Worm (Caenorhabditis elegans) whole organism, late embryonic: ENCODE results near the gene M163.22.
A peak's percentile ranks its signal among the peaks of the same experiment; 100 is the strongest.

Experiments
- C08G9.2 ChIP-seq: sonication (generic microtip); optimal IDR thresholded peaks from 2 replicates; lab custom pipeline; 2016; ENCODE audit warnings: mild to moderate bottlenecking, missing genetic modification characterization, moderate library complexity, missing compliant biosample characterization
- C38D4.7 ChIP-seq: fragments of 200-800 bp; sonication (Bioruptor generic); optimal IDR thresholded peaks from 2 replicates; lab custom pipeline; 2018; ENCODE audit warnings: mild to moderate bottlenecking, missing genetic modification characterization, moderate library complexity, missing compliant biosample characterization
- K02D7.2 ChIP-seq: sonication (generic microtip); optimal IDR thresholded peaks from 2 replicates; lab custom pipeline; 2017; ENCODE audit warnings: mild to moderate bottlenecking, missing genetic modification characterization, missing compliant biosample characterization
- ahr-1 ChIP-seq: sonication (generic microtip); optimal IDR thresholded peaks from 2 replicates; lab custom pipeline; 2016; ENCODE audit warnings: missing genetic modification characterization, missing compliant biosample characterization
- ceh-14 ChIP-seq: sonication (generic microtip); optimal IDR thresholded peaks from 2 replicates; lab custom pipeline; 2016; ENCODE audit warnings: missing genotype, missing genetic modification characterization, missing compliant biosample characterization
- ceh-18 ChIP-seq: sonication (generic microtip); optimal IDR thresholded peaks from 2 replicates; lab custom pipeline; 2016; ENCODE audit warnings: missing genetic modification characterization, missing compliant biosample characterization
- ceh-31 ChIP-seq: sonication (generic microtip); optimal IDR thresholded peaks from 2 replicates; lab custom pipeline; 2016; ENCODE audit warnings: missing genetic modification characterization, missing compliant biosample characterization
- ceh-34 ChIP-seq: sonication (generic microtip); optimal IDR thresholded peaks from 2 replicates; lab custom pipeline; 2016; ENCODE audit warnings: mild to moderate bottlenecking, missing genetic modification characterization, missing compliant biosample characterization
- ceh-48 ChIP-seq: sonication (generic microtip); optimal IDR thresholded peaks from 2 replicates; lab custom pipeline; 2016; ENCODE audit warnings: missing genetic modification characterization, inconsistent platforms, missing compliant biosample characterization
- dve-1 ChIP-seq: sonication (generic microtip); optimal IDR thresholded peaks from 2 replicates; lab custom pipeline; 2017; ENCODE audit warnings: antibody characterized with exemption, mild to moderate bottlenecking, missing genetic modification characterization, missing compliant biosample characterization
- elt-2 ChIP-seq: sonication (generic microtip); optimal IDR thresholded peaks from 2 replicates; lab custom pipeline; 2016; ENCODE audit warnings: missing genetic modification reagents, missing genetic modification characterization, missing compliant biosample characterization
- elt-4 ChIP-seq: sonication (generic microtip); optimal IDR thresholded peaks from 2 replicates; lab custom pipeline; 2016; ENCODE audit warnings: missing genetic modification characterization, missing compliant biosample characterization
- eyg-1 ChIP-seq: sonication (generic microtip); optimal IDR thresholded peaks from 2 replicates; lab custom pipeline; 2016; ENCODE audit warnings: missing genotype, missing genetic modification characterization, missing compliant biosample characterization
- fax-1 ChIP-seq: sonication (generic microtip); optimal IDR thresholded peaks from 2 replicates; lab custom pipeline; 2016; ENCODE audit warnings: missing genotype, missing genetic modification characterization, missing compliant biosample characterization
- fkh-6 ChIP-seq: sonication (generic microtip); optimal IDR thresholded peaks from 2 replicates; lab custom pipeline; 2016; ENCODE audit warnings: missing genetic modification characterization, missing compliant biosample characterization
- gmeb-2 ChIP-seq: sonication (generic microtip); optimal IDR thresholded peaks from 2 replicates; lab custom pipeline; 2016; ENCODE audit warnings: missing genetic modification characterization, inconsistent platforms, missing compliant biosample characterization
- hlh-15 ChIP-seq: sonication (generic microtip); optimal IDR thresholded peaks from 2 replicates; lab custom pipeline; 2016; ENCODE audit warnings: missing genetic modification characterization, missing compliant biosample characterization
- hlh-30 ChIP-seq: sonication (generic microtip); optimal IDR thresholded peaks from 2 replicates; lab custom pipeline; 2017; ENCODE audit warnings: antibody characterized with exemption, missing genetic modification characterization, missing compliant biosample characterization; ENCODE audit not compliant: insufficient read depth
- hlh-6 ChIP-seq: sonication (generic microtip); optimal IDR thresholded peaks from 2 replicates; lab custom pipeline; 2016; ENCODE audit warnings: missing genotype, missing genetic modification characterization, missing compliant biosample characterization
- lim-6 ChIP-seq: sonication (generic microtip); optimal IDR thresholded peaks from 2 replicates; lab custom pipeline; 2016; ENCODE audit warnings: missing genetic modification characterization, missing compliant biosample characterization
- lin-11 ChIP-seq: fragments of 200-800 bp; sonication (Bioruptor generic); optimal IDR thresholded peaks from 2 replicates; lab custom pipeline; 2018; ENCODE audit warnings: mild to moderate bottlenecking, missing genetic modification characterization, missing compliant biosample characterization
- madf-2 ChIP-seq: sonication (generic microtip); optimal IDR thresholded peaks from 2 replicates; lab custom pipeline; 2017; ENCODE audit warnings: missing genetic modification characterization, missing compliant biosample characterization
- nhr-11 ChIP-seq: fragments of 150-350 bp; optimal IDR thresholded peaks from 2 replicates; lab custom pipeline; 2014; ENCODE audit warnings: missing biosample characterization, missing genetic modification characterization
- nhr-232 ChIP-seq: sonication (generic microtip); optimal IDR thresholded peaks from 2 replicates; lab custom pipeline; 2016; ENCODE audit warnings: missing genetic modification characterization, missing compliant biosample characterization
- npax-4 ChIP-seq: sonication (generic microtip); optimal IDR thresholded peaks from 2 replicates; lab custom pipeline; 2016; ENCODE audit warnings: missing genetic modification characterization, missing compliant biosample characterization
- pag-3 ChIP-seq: sonication (generic microtip); optimal IDR thresholded peaks from 2 replicates; lab custom pipeline; 2016; ENCODE audit warnings: missing compliant biosample characterization, missing genetic modification characterization, borderline replicate concordance
- pat-9 ChIP-seq: fragments of 200-800 bp; sonication (Bioruptor generic); optimal IDR thresholded peaks from 2 replicates; lab custom pipeline; 2018; ENCODE audit warnings: mild to moderate bottlenecking, missing genetic modification characterization, moderate library complexity, missing compliant biosample characterization
- pha-4 ChIP-seq: fragments of 150-350 bp; optimal IDR thresholded peaks from 2 replicates; lab custom pipeline; 2018; ENCODE audit warnings: missing biosample characterization, missing genetic modification reagents, missing genetic modification characterization
- pqm-1 ChIP-seq: sonication (generic microtip); optimal IDR thresholded peaks from 2 replicates; lab custom pipeline; 2016; ENCODE audit warnings: missing genetic modification characterization, missing compliant biosample characterization
- pros-1 ChIP-seq: fragments of 150-350 bp; optimal IDR thresholded peaks from 2 replicates; lab custom pipeline; 2014; ENCODE audit warnings: missing biosample characterization, missing genetic modification reagents, missing genetic modification characterization
- ref-2 ChIP-seq: sonication (generic microtip); optimal IDR thresholded peaks from 2 replicates; lab custom pipeline; 2016; ENCODE audit warnings: missing genetic modification characterization, missing compliant biosample characterization
- rnt-1 ChIP-seq: sonication (generic microtip); optimal IDR thresholded peaks from 2 replicates; lab custom pipeline; 2016; ENCODE audit warnings: missing genetic modification characterization, missing compliant biosample characterization
- sdc-2 ChIP-seq: sonication (generic microtip); optimal IDR thresholded peaks from 2 replicates; lab custom pipeline; 2016; ENCODE audit warnings: missing genotype, missing genetic modification characterization, missing compliant biosample characterization
- syd-9 ChIP-seq: sonication (generic microtip); optimal IDR thresholded peaks from 2 replicates; lab custom pipeline; 2016; ENCODE audit warnings: mild to moderate bottlenecking, missing genetic modification characterization, moderate library complexity, missing compliant biosample characterization
- tbx-2 ChIP-seq: sonication (generic microtip); optimal IDR thresholded peaks from 2 replicates; lab custom pipeline; 2016; ENCODE audit warnings: missing genetic modification characterization, missing compliant biosample characterization
- tbx-7 ChIP-seq: sonication (generic microtip); optimal IDR thresholded peaks from 2 replicates; lab custom pipeline; 2016; ENCODE audit warnings: missing genotype, missing genetic modification characterization, missing compliant biosample characterization
- ttx-3 ChIP-seq: sonication (generic microtip); optimal IDR thresholded peaks from 2 replicates; lab custom pipeline; 2016; ENCODE audit warnings: missing genetic modification reagents, missing genetic modification characterization, missing compliant biosample characterization
- unc-42 ChIP-seq: sonication (generic microtip); optimal IDR thresholded peaks from 2 replicates; lab custom pipeline; 2016; ENCODE audit warnings: missing genotype, missing genetic modification characterization, missing compliant biosample characterization
- unc-86 ChIP-seq: sonication (generic microtip); optimal IDR thresholded peaks from 2 replicates; lab custom pipeline; 2016; ENCODE audit warnings: missing genetic modification characterization, missing compliant biosample characterization
- ztf-16 ChIP-seq: sonication (generic microtip); optimal IDR thresholded peaks from 2 replicates; lab custom pipeline; 2017; ENCODE audit warnings: missing genetic modification characterization, missing compliant biosample characterization

The M163.22 gene

ce11 chrX:14491103-14491502, 25.4 kb downstream of the M163.22 start (continued):
- TF ChIP-seq tbx-7 = no peak
- peak; percentile 3 for TF ChIP-seq unc-42 (tag; lab: Kevin White, UChicago)

ce11 chrX:14492441-14492840, 26.7 kb downstream of the M163.22 start:
- TF ChIP-seq nhr-11 (tag; lab: Kevin White, UChicago) (no peak), hlh-15 (tag; lab: Kevin White, UChicago) (no peak), ceh-18 (tag; lab: Kevin White, UChicago) (no peak), ceh-14 (tag; lab: Kevin White, UChicago) (no peak), elt-4 (tag; lab: Kevin White, UChicago) (no peak), lim-6 (no peak), ttx-3 (tag; lab: Kevin White, UChicago) (no peak), rnt-1 (tag; lab: Kevin White, UChicago) (no peak), hlh-30 (tag; lab: Kevin White, UChicago) (no peak), tbx-2 (no peak), madf-2 (tag; lab: Kevin White, UChicago) (no peak), C38D4.7 (GFP tag; lab: Kevin White, UChicago) (no peak), pag-3 (tag; lab: Kevin White, UChicago) (no peak), fkh-6 (tag; lab: Kevin White, UChicago) (no peak), fax-1 (no peak), pros-1 (tag; lab: Kevin White, UChicago) (no peak), unc-42 (tag; lab: Kevin White, UChicago) (no peak)

- TF ChIP-seq hlh-6 (tag; lab: Kevin White, UChicago) = no peak
- no peak for TF ChIP-seq pat-9 (tag; lab: Kevin White, UChicago)
- TF ChIP-seq npax-4 (tag; lab: Kevin White, UChicago) = no peak
- TF ChIP-seq ahr-1 (tag; lab: Kevin White, UChicago) = no peak
Observed at ce11 chrX:14495075-14495474, 29.4 kb downstream of the M163.22 start.

ce11 chrX:14495785-14496184, 30.1 kb downstream of the M163.22 start, which contains the start of gene ztf-14:
Gene ztf-14, plus strand, starts transcription at chrX:14496085.
- TF ChIP-seq pag-3 (tag; lab: Kevin White, UChicago) = no peak
- no peak for TF ChIP-seq ceh-48 (tag; lab: Kevin White, UChicago)
- no peak for TF ChIP-seq elt-4 (tag; lab: Kevin White, UChicago)
- TF ChIP-seq nhr-232 (tag; lab: Kevin White, UChicago) = no peak
- no peak for TF ChIP-seq pha-4
- TF ChIP-seq, all 69 proteins: peak for 0

- TF ChIP-seq C08G9.2 (tag; lab: Kevin White, UChicago) = no peak
- TF ChIP-seq tbx-7 = no peak
- no peak for TF ChIP-seq syd-9
- no peak for TF ChIP-seq ceh-34
- no peak for TF ChIP-seq pat-9 (tag; lab: Kevin White, UChicago)
- TF ChIP-seq elt-2 = peak; percentile 1
- TF ChIP-seq pqm-1 (tag; lab: Kevin White, UChicago) = no peak
- TF ChIP-seq, all 69 proteins: peak for 1
Observed at ce11 chrX:14496545-14496944, 30.9 kb downstream of the M163.22 start.

DNA sequence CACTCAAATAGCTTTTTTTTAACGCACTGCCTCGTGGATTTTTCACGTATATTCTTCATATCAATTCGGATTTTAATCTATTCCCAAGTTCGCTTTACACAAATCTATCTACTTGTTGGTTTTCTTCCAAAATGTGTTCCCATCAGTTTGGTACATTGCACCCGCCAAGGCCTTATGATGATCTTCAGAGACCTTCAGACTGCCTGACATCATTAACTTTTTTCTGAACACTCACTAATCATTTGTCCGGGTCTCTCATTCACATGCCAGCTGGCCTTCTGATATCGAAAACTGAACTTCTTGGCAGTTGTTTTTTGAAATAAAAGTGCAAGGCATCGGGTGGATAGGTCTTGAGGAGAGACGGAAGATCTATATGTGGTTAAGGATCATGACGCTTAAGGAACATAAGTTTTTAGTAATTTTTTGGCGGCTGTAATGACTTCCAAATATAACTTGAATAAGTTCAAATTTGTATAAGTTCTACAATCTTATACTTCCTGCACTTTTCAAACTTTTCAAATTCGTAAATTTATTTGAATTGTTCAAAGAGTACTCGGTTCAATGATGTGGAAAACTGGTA, 34.2 kb downstream of the M163.22 start:
- no peak for TF ChIP-seq lin-11 (tag; lab: Kevin White, UChicago)
- no peak for TF ChIP-seq ceh-14 (tag; lab: Kevin White, UChicago)
- no peak for TF ChIP-seq sdc-2 (tag; lab: Kevin White, UChicago)
- no peak for TF ChIP-seq ztf-16
- no peak for TF ChIP-seq fax-1
- TF ChIP-seq ref-2 = no peak
- no peak for TF ChIP-seq gmeb-2 (tag; lab: Kevin White, UChicago)
- TF ChIP-seq elt-2 = no peak
- TF ChIP-seq ceh-31 (tag; lab: Kevin White, UChicago) = no peak
- no peak for TF ChIP-seq pat-9 (tag; lab: Kevin White, UChicago)
- no peak for TF ChIP-seq K02D7.2 (tag; lab: Kevin White, UChicago)
- TF ChIP-seq dve-1 (tag; lab: Kevin White, UChicago) = no peak
- TF ChIP-seq C08G9.2 (tag; lab: Kevin White, UChicago) = no peak
- TF ChIP-seq unc-86 (tag; lab: Kevin White, UChicago) = no peak
- TF ChIP-seq hlh-6 (tag; lab: Kevin White, UChicago) = no peak
- TF ChIP-seq eyg-1 (tag; lab: Kevin White, UChicago) = no peak
